Worm (Caenorhabditis elegans): ENCODE measurements around the gene mab-10.

DNA sequence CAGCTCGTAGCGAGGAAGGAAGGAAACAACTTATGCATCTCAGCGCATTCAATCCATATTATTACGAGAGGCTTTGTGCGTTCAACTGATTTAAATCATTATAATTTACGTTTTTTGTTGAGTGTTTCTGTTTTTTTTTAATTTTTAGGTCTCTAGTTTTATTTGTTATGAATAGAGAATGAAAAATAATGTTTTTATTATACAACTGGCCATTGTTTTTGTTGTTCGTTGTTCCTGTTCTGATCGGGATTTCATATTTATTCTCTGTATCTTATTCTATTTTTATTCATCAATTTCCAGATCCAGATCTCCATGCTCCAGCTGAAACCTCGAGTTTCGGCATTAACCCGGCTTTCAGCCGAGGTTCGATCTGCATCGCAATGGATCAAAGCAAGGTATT, 54.4 kb downstream of the mab-10 start, which contains the start of gene mrps-22:
- no peak for TF ChIP-seq pqm-1 (tag; optimal IDR thresholded peaks at IDR 0.05)
- TF ChIP-seq lin-39 (tag; optimal IDR thresholded peaks at IDR 0.05): no peak
- TF ChIP-seq unc-98 (GFP tag; IDR thresholded peaks at IDR 0.05): no peak
- no peak for TF ChIP-seq mdl-1 (tag; optimal IDR thresholded peaks at IDR 0.05)
- no peak for TF ChIP-seq pax-3 (tag; optimal IDR thresholded peaks at IDR 0.05)
- TF ChIP-seq zag-1 (tag; optimal IDR thresholded peaks at IDR 0.05): no peak
- TF ChIP-seq unc-62 (GFP tag; optimal IDR thresholded peaks at IDR 0.05): no peak
- TF ChIP-seq skn-1 (tag; optimal IDR thresholded peaks at IDR 0.05): no peak
- TF ChIP-seq nhr-237 (tag; optimal IDR thresholded peaks at IDR 0.05): no peak
- no peak for TF ChIP-seq tbx-2 (tag; optimal IDR thresholded peaks at IDR 0.05)
- no peak for TF ChIP-seq egl-27 (tag; optimal IDR thresholded peaks at IDR 0.05)
- no peak for TF ChIP-seq nhr-11 (tag; optimal IDR thresholded peaks at IDR 0.05)
- no peak for TF ChIP-seq efl-3 (GFP tag; optimal IDR thresholded peaks at IDR 0.05)
- TF ChIP-seq ces-1 (GFP tag; optimal IDR thresholded peaks at IDR 0.05): no peak

Measured in whole organism, L1 larva.